Fruit fly (Drosophila melanogaster) whole organism, pupa: Measurements from ENCODE around the gene Eaat2.

Experiments used
- CG14655 ChIP-seq: fragments of 200-800 bp; sonication (Bioruptor generic); optimal IDR thresholded peaks from 3 replicates; lab custom pipeline; 2017; ENCODE audit warnings: mild to moderate bottlenecking, missing biosample characterization, missing genetic modification reagents, missing genetic modification characterization
- CG17806 ChIP-seq: fragments of 200-800 bp; sonication (Bioruptor generic); optimal IDR thresholded peaks from 2 replicates; lab custom pipeline; 2018; ENCODE audit warnings: missing biosample characterization, mild to moderate bottlenecking, missing genetic modification characterization, moderate library complexity
- CG4496 ChIP-seq: fragments of 200-800 bp; sonication (Bioruptor generic); IDR thresholded peaks from 3 replicates; pipeline ENCODE4 v1.3.6; 2022; ENCODE audit warnings: missing biosample characterization, missing genetic modification characterization
- CG9948 ChIP-seq: fragments of 200-800 bp; sonication (Bioruptor generic); optimal IDR thresholded peaks from 2 replicates; lab custom pipeline; 2018; ENCODE audit warnings: missing biosample characterization, mild to moderate bottlenecking, missing genetic modification characterization, moderate library complexity
- D1 ChIP-seq: fragments of 200-800 bp; sonication (Bioruptor generic); optimal IDR thresholded peaks from 2 replicates; lab custom pipeline; 2018; ENCODE audit warnings: missing biosample characterization, mild to moderate bottlenecking, missing genetic modification characterization, moderate library complexity
- EcR ChIP-seq: fragments of 200-800 bp; sonication (Bioruptor generic); optimal IDR thresholded peaks from 3 replicates; lab custom pipeline; 2019; ENCODE audit warnings: missing biosample characterization, missing genetic modification characterization, mild to moderate bottlenecking, moderate library complexity, missing genetic modification reagents
- Pif1A ChIP-seq: fragments of 200-800 bp; sonication (Bioruptor generic); optimal IDR thresholded peaks from 3 replicates; lab custom pipeline; 2016; ENCODE audit warnings: missing biosample characterization, missing genetic modification characterization
- rn ChIP-seq: fragments of 200-800 bp; sonication (Bioruptor generic); IDR thresholded peaks from 2 replicates; pipeline ENCODE4 v1.3.6; 2022; ENCODE audit warnings: missing biosample characterization, missing genetic modification characterization

- TF ChIP-seq EcR (GFP tag; lab: Kevin White, UChicago): no peak
- no peak for TF ChIP-seq CG9948 (tag; lab: Kevin White, UChicago)
- no peak for TF ChIP-seq D1 (tag; lab: Kevin White, UChicago)
- TF ChIP-seq CG4496 (GFP tag; lab: Robert Waterston, UW): no peak
- no peak for TF ChIP-seq CG17806
- no peak for TF ChIP-seq CG14655 (GFP tag; lab: Kevin White, UChicago)
- TF ChIP-seq Pif1A (GFP tag; lab: Kevin White, UChicago): no peak
- TF ChIP-seq rn: no peak
Measured at dm6 chr2L:697608-698007, 46.6 kb downstream of the Eaat2 start.
